Fruit fly (Drosophila melanogaster): ENCODE measurements around the gene PIG-H.

dm6 chr3R:7992100-7992499 lies 7.5 kb upstream of the PIG-H start:
- TF ChIP-seq ttk (optimal IDR thresholded peaks at IDR 0.05) (no peak), psq (optimal IDR thresholded peaks at IDR 0.05) (no peak), h (optimal IDR thresholded peaks at IDR 0.05) (no peak), insv (optimal IDR thresholded peaks at IDR 0.05) (no peak), Myc (optimal IDR thresholded peaks at IDR 0.05) (no peak), Sin3A (optimal IDR thresholded peaks at IDR 0.05) (no peak)
